Fruit fly (Drosophila melanogaster) Kc167 (cell line): ENCODE data around the gene CG32040.

Experiments
- Myc ChIP-seq: fragments of >200 bp; optimal IDR thresholded peaks from 2 replicates; lab custom pipeline; 2017; ENCODE audit warnings: missing external identifiers
- Sin3A ChIP-seq: fragments of >200 bp; optimal IDR thresholded peaks from 2 replicates; lab custom pipeline; 2018; ENCODE audit warnings: missing external identifiers
- h ChIP-seq: fragments of >200 bp; optimal IDR thresholded peaks from 3 replicates; lab custom pipeline; 2018; ENCODE audit warnings: missing external identifiers
- insv ChIP-seq: fragments of >200 bp; optimal IDR thresholded peaks from 3 replicates; lab custom pipeline; 2018; ENCODE audit warnings: missing external identifiers
- psq ChIP-seq: fragments of >200 bp; optimal IDR thresholded peaks from 2 replicates; lab custom pipeline; 2017; ENCODE audit warnings: missing external identifiers
- ttk ChIP-seq: sonication (Bioruptor generic); optimal IDR thresholded peaks from 2 replicates; lab custom pipeline; 2017; ENCODE audit warnings: missing external identifiers

Gene CG32040

dm6 chr3L:9353733-9354132 is at the start of gene CG32040:
CG32040 (plus strand) TSS chr3L:9354033.
- TF ChIP-seq insv (lab: Kevin White, UChicago) (no peak), Sin3A (lab: Kevin White, UChicago) (no peak), h (lab: Kevin White, UChicago) (no peak), ttk (lab: Kevin White, UChicago) (no peak), psq (lab: Kevin White, UChicago) (no peak), Myc (lab: Kevin White, UChicago) (no peak)

dm6 chr3L:9304393-9304792 is 49.4 kb upstream of the CG32040 start:
- no peak for TF ChIP-seq psq (lab: Kevin White, UChicago)

- TF ChIP-seq insv (lab: Kevin White, UChicago): no peak
- TF ChIP-seq Sin3A (lab: Kevin White, UChicago): no peak
- TF ChIP-seq Myc (lab: Kevin White, UChicago): no peak
- no peak for TF ChIP-seq psq (lab: Kevin White, UChicago)
- no peak for TF ChIP-seq ttk (lab: Kevin White, UChicago)
- no peak for TF ChIP-seq h (lab: Kevin White, UChicago)
These were observed 20.0 kb upstream of the CG32040 start, which contains the start of gene PGRP-LA for dm6 chr3L:9333745-9334382. PGRP-LA (plus strand) TSS chr3L:9334332.

- no peak for TF ChIP-seq insv (lab: Kevin White, UChicago)
- no peak for TF ChIP-seq ttk (lab: Kevin White, UChicago)
- TF ChIP-seq h (lab: Kevin White, UChicago): no peak
- TF ChIP-seq psq (lab: Kevin White, UChicago): no peak
- TF ChIP-seq Myc (lab: Kevin White, UChicago): no peak
- TF ChIP-seq Sin3A (lab: Kevin White, UChicago): no peak
These were observed 18.1 kb upstream of the CG32040 start for dm6 chr3L:9335711-9336110.

dm6 chr3L:9337942-9338468 is 15.8 kb upstream of the CG32040 start:
- TF ChIP-seq Myc (lab: Kevin White, UChicago): no peak
- TF ChIP-seq h (lab: Kevin White, UChicago): no peak
- no peak for TF ChIP-seq insv (lab: Kevin White, UChicago)
- no peak for TF ChIP-seq psq (lab: Kevin White, UChicago)
- TF ChIP-seq ttk (lab: Kevin White, UChicago): no peak

- no peak for TF ChIP-seq Sin3A (lab: Kevin White, UChicago)
- no peak for TF ChIP-seq psq (lab: Kevin White, UChicago)
- no peak for TF ChIP-seq h (lab: Kevin White, UChicago)
- TF ChIP-seq Myc (lab: Kevin White, UChicago): no peak
- no peak for TF ChIP-seq ttk (lab: Kevin White, UChicago)
- no peak for TF ChIP-seq insv (lab: Kevin White, UChicago)
These were observed 15.3 kb upstream of the CG32040 start, which contains the start of gene PGRP-LC for dm6 chr3L:9338510-9338909. PGRP-LC (plus strand) TSS chr3L:9338810.

dm6 chr3L:9339021-9339420 is 14.8 kb upstream of the CG32040 start:
- TF ChIP-seq ttk (lab: Kevin White, UChicago): no peak
- no peak for TF ChIP-seq psq (lab: Kevin White, UChicago)
- TF ChIP-seq Myc (lab: Kevin White, UChicago): no peak
- TF ChIP-seq h (lab: Kevin White, UChicago): no peak
- TF ChIP-seq insv (lab: Kevin White, UChicago): no peak
- no peak for TF ChIP-seq Sin3A (lab: Kevin White, UChicago)

dm6 chr3L:9340232-9340631 is 13.6 kb upstream of the CG32040 start:
- TF ChIP-seq insv (lab: Kevin White, UChicago) (no peak), Sin3A (lab: Kevin White, UChicago) (no peak), Myc (lab: Kevin White, UChicago) (no peak), h (lab: Kevin White, UChicago) (no peak), ttk (lab: Kevin White, UChicago) (no peak), psq (lab: Kevin White, UChicago) (no peak)

dm6 chr3L:9340839-9341238 is 13.0 kb upstream of the CG32040 start:
- no peak for TF ChIP-seq psq (lab: Kevin White, UChicago)
- no peak for TF ChIP-seq h (lab: Kevin White, UChicago)
- TF ChIP-seq ttk (lab: Kevin White, UChicago): no peak
- TF ChIP-seq insv (lab: Kevin White, UChicago): no peak
- TF ChIP-seq Sin3A (lab: Kevin White, UChicago): no peak
- TF ChIP-seq Myc (lab: Kevin White, UChicago): no peak

dm6 chr3L:9343963-9344362 is 9.9 kb upstream of the CG32040 start:
- no peak for TF ChIP-seq Sin3A (lab: Kevin White, UChicago)
- no peak for TF ChIP-seq insv (lab: Kevin White, UChicago)
- TF ChIP-seq Myc (lab: Kevin White, UChicago): no peak
- no peak for TF ChIP-seq ttk (lab: Kevin White, UChicago)
- TF ChIP-seq h (lab: Kevin White, UChicago): no peak
- TF ChIP-seq psq (lab: Kevin White, UChicago): no peak

- no peak for TF ChIP-seq Sin3A (lab: Kevin White, UChicago)
- no peak for TF ChIP-seq ttk (lab: Kevin White, UChicago)
- TF ChIP-seq Myc (lab: Kevin White, UChicago): no peak
- TF ChIP-seq h (lab: Kevin White, UChicago): no peak
- no peak for TF ChIP-seq psq (lab: Kevin White, UChicago)
- no peak for TF ChIP-seq insv (lab: Kevin White, UChicago)
These were observed 8.7 kb upstream of the CG32040 start for dm6 chr3L:9345157-9345556.
